In genomic region chr2L:16357865-16358264, dm6 we compare ENCODE assay signal across 1 fruit fly cellular context.
TF ChIP-seq lines count a peak whose summit lies in the region.

No protein-coding gene starts in this region.

TF ChIP-seq in whole organism, embryonic, 481 proteins besides CTCF, POLR2A, EP300 and RAD21 (continued from another document):
- TF ChIP-seq CG12071 (GFP tag; optimal IDR thresholded peaks at IDR 0.05; lab: Kevin White, UChicago) (no peak), CG18619 (GFP tag; optimal IDR thresholded peaks at IDR 0.05; lab: Kevin White, UChicago) (no peak), MTF-1 (GFP tag; optimal IDR thresholded peaks at IDR 0.05; lab: Kevin White, UChicago; ENCODE audit: borderline replicate concordance) (no peak)
